Fruit fly (Drosophila melanogaster): Measurements from ENCODE around the gene CG42592.

Gene CG42592

dm6 chr3R:29859763-29860162 is 23.7 kb upstream of the CG42592 start:
- TF ChIP-seq CG15710 (tag; optimal IDR thresholded peaks at IDR 0.05) (peak; percentile 31), CG9948 (tag; optimal IDR thresholded peaks at IDR 0.05) (peak; percentile 0), CG34367 (tag; optimal IDR thresholded peaks at IDR 0.05) (peak; percentile 13), CG14655 (GFP tag; optimal IDR thresholded peaks at IDR 0.05) (no peak), CG17806 (tag; optimal IDR thresholded peaks at IDR 0.05) (no peak), Pif1B (GFP tag; optimal IDR thresholded peaks at IDR 0.05) (no peak), fd96Ca (GFP tag; IDR thresholded peaks at IDR 0.05) (0 out of 3 replicates have a peak, but pooled peaks have one; percentile 18), rn (GFP tag; IDR thresholded peaks at IDR 0.05) (no peak), CG4496 (GFP tag; IDR thresholded peaks at IDR 0.05) (peak; percentile 58; the same call in 2 of the 3 replicates), Ets98B (GFP tag; IDR thresholded peaks at IDR 0.05) (peak; percentile 36)

- TF ChIP-seq CG14655 (GFP tag; optimal IDR thresholded peaks at IDR 0.05): no peak
Measured at dm6 chr3R:29858806-29859205, 22.7 kb upstream of the CG42592 start, which contains the start of gene CG7824. Gene CG7824 (minus strand): TSS chr3R:29858936.

- TF ChIP-seq CG34367 (tag; optimal IDR thresholded peaks at IDR 0.05): no peak
- TF ChIP-seq Pif1A (GFP tag; optimal IDR thresholded peaks at IDR 0.05): no peak
- TF ChIP-seq CG8301 (tag; optimal IDR thresholded peaks at IDR 0.05): no peak
- TF ChIP-seq Snoo (tag; optimal IDR thresholded peaks at IDR 0.05): no peak
- no peak for TF ChIP-seq CG17806 (tag; optimal IDR thresholded peaks at IDR 0.05)
- no peak for TF ChIP-seq CG15710 (tag; optimal IDR thresholded peaks at IDR 0.05)
- TF ChIP-seq Pif1B (GFP tag; optimal IDR thresholded peaks at IDR 0.05): no peak
- no peak for TF ChIP-seq CG4496 (GFP tag; IDR thresholded peaks at IDR 0.05)
- TF ChIP-seq CG9948 (tag; optimal IDR thresholded peaks at IDR 0.05): no peak
Measured at dm6 chr3R:29857228-29857627, 21.1 kb upstream of the CG42592 start, which contains the start of gene dgt1. Gene dgt1 (minus strand): TSS chr3R:29857491.

dm6 chr3R:29847126-29847525 is 11.0 kb upstream of the CG42592 start:
- TF ChIP-seq Pif1A (GFP tag; optimal IDR thresholded peaks at IDR 0.05) (no peak), Snoo (tag; optimal IDR thresholded peaks at IDR 0.05) (no peak), CG12605 (GFP tag; IDR thresholded peaks at IDR 0.05) (peak; percentile 84), CG15710 (tag; optimal IDR thresholded peaks at IDR 0.05) (peak; percentile 69), Ets98B (GFP tag; IDR thresholded peaks at IDR 0.05) (peak; percentile 93), CG32121 (GFP tag; IDR thresholded peaks at IDR 0.05) (peak; percentile 80), fd96Ca (GFP tag; IDR thresholded peaks at IDR 0.05) (peak; percentile 94), CG10348 (GFP tag; IDR thresholded peaks at IDR 0.05) (peak; percentile 64), CG17806 (tag; optimal IDR thresholded peaks at IDR 0.05) (peak; percentile 49), Pif1B (GFP tag; optimal IDR thresholded peaks at IDR 0.05) (peak; percentile 68), rn (GFP tag; IDR thresholded peaks at IDR 0.05) (peak; percentile 65), CG34367 (tag; optimal IDR thresholded peaks at IDR 0.05) (peak; percentile 70), EcR (GFP tag; optimal IDR thresholded peaks at IDR 0.05) (no peak), CG4496 (GFP tag; IDR thresholded peaks at IDR 0.05) (peak; percentile 90), CG14655 (GFP tag; optimal IDR thresholded peaks at IDR 0.05) (no peak), CG8159 (tag; optimal IDR thresholded peaks at IDR 0.05) (no peak), CG9948 (tag; optimal IDR thresholded peaks at IDR 0.05) (peak; percentile 51), CG8301 (tag; optimal IDR thresholded peaks at IDR 0.05) (peak; percentile 83)

dm6 chr3R:29841293-29841791 is 5.3 kb upstream of the CG42592 start, which contains the start of gene Cad99C:
Gene Cad99C (plus strand): TSS chr3R:29841657.
- TF ChIP-seq Snoo (tag; optimal IDR thresholded peaks at IDR 0.05): peak; percentile 11
- TF ChIP-seq EcR (GFP tag; optimal IDR thresholded peaks at IDR 0.05): peak; percentile 61
- TF ChIP-seq CG12605 (GFP tag; IDR thresholded peaks at IDR 0.05): peak; percentile 55; the same call in 1 of the 2 replicates
- TF ChIP-seq Ets98B (GFP tag; IDR thresholded peaks at IDR 0.05): peak; percentile 52
- no peak for TF ChIP-seq CG34367 (tag; optimal IDR thresholded peaks at IDR 0.05)
- TF ChIP-seq CG13204 (GFP tag; optimal IDR thresholded peaks at IDR 0.05): peak; percentile 18
- 0 out of 2 replicates have a peak, but pooled peaks have one; percentile 46 for TF ChIP-seq CG32121 (GFP tag; IDR thresholded peaks at IDR 0.05)
- TF ChIP-seq CG15710 (tag; optimal IDR thresholded peaks at IDR 0.05): no peak

- TF ChIP-seq CG14655 (GFP tag; optimal IDR thresholded peaks at IDR 0.05): no peak
- no peak for TF ChIP-seq D1 (tag; optimal IDR thresholded peaks at IDR 0.05)
- TF ChIP-seq fd96Ca (GFP tag; IDR thresholded peaks at IDR 0.05): no peak
- TF ChIP-seq CG4496 (GFP tag; IDR thresholded peaks at IDR 0.05): no peak
- TF ChIP-seq Pif1B (GFP tag; optimal IDR thresholded peaks at IDR 0.05): no peak
- no peak for TF ChIP-seq CG13204 (GFP tag; optimal IDR thresholded peaks at IDR 0.05)
- no peak for TF ChIP-seq Pif1A (GFP tag; optimal IDR thresholded peaks at IDR 0.05)
- no peak for TF ChIP-seq EcR (GFP tag; optimal IDR thresholded peaks at IDR 0.05)
- no peak for TF ChIP-seq CG8159 (tag; optimal IDR thresholded peaks at IDR 0.05)
- TF ChIP-seq CG12605 (GFP tag; IDR thresholded peaks at IDR 0.05): no peak
- no peak for TF ChIP-seq rn (GFP tag; IDR thresholded peaks at IDR 0.05)
- no peak for TF ChIP-seq CG8301 (tag; optimal IDR thresholded peaks at IDR 0.05)
- TF ChIP-seq CG17806 (tag; optimal IDR thresholded peaks at IDR 0.05): no peak
- TF ChIP-seq Ets98B (GFP tag; IDR thresholded peaks at IDR 0.05): no peak
- TF ChIP-seq CG9948 (tag; optimal IDR thresholded peaks at IDR 0.05): no peak
- TF ChIP-seq CG32121 (GFP tag; IDR thresholded peaks at IDR 0.05): no peak
- TF ChIP-seq gl (tag; optimal IDR thresholded peaks at IDR 0.05): no peak
- TF ChIP-seq CG34367 (tag; optimal IDR thresholded peaks at IDR 0.05): no peak
- TF ChIP-seq CG10348 (GFP tag; IDR thresholded peaks at IDR 0.05): no peak
- no peak for TF ChIP-seq CG15710 (tag; optimal IDR thresholded peaks at IDR 0.05)
Measured at dm6 chr3R:29839707-29840311, 3.7 kb upstream of the CG42592 start.
